Worm (Caenorhabditis elegans): ENCODE results near the gene R144.12.
A peak's percentile ranks its signal among the peaks of the same experiment; 100 is the strongest.

R144.12 gene

DNA sequence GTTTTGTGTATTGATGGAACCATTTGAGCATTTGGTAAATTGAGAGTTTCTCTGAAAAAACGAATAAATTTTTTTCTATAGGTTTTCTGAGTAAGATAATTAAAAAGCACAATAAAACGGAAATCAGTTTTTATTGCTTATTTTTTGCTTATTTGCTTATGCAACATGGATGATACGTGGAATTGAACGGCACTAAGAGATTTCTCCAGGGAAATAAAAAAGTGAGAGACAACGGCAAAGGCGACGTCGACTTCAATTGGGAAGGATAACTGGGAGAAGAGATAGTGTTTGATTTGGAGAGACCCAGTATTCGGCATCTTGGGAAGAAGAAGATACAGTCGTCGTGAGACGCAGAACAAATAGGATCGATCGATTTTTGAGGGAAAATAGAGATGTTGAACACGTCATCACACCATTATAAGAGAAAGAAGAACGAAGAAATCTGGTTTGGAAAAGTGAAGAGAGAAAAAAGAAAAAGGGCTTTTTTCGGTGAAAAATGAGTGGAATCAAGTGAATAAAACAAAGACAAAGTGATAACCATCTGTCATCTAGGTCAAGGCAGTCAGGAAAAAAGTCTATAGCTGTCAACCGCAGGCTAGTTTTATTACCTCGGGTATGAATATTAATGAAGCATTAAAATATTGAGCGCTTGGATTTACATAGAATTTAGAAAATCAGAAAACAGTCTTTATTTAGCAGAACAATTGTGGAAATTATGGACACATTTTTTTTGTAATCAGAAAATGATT is 8.5 kb downstream of the R144.12 start, which contains the start of gene tmem-131:
Gene tmem-131 (minus strand): TSS at position 51 of the 749 bp plus-strand sequence.
- TF ChIP-seq nfyb-1 (GFP tag; IDR thresholded peaks at IDR 0.05) (no peak), F33H1.4 (GFP tag; IDR thresholded peaks at IDR 0.05) (no peak), B0336.3 (GFP tag; IDR thresholded peaks at IDR 0.05) (no peak), ztf-26 (tag; optimal IDR thresholded peaks at IDR 0.05) (no peak), aptf-2 (GFP tag; conservative IDR thresholded peaks at IDR 0.05) (peak; percentile 82), F57A8.1 (GFP tag; optimal IDR thresholded peaks at IDR 0.05) (no peak), hsf-1 (GFP tag; IDR thresholded peaks at IDR 0.05) (no peak), lin-26 (GFP tag; IDR thresholded peaks at IDR 0.05) (no peak), sea-2 (GFP tag; IDR thresholded peaks at IDR 0.05) (no peak), F57C9.4 (tag; optimal IDR thresholded peaks at IDR 0.05) (no peak), hlh-26 (GFP tag; conservative IDR thresholded peaks at IDR 0.05) (no peak), repo-1 (tag; optimal IDR thresholded peaks at IDR 0.05) (no peak), fkh-3 (tag; optimal IDR thresholded peaks at IDR 0.05) (no peak), nhr-90 (tag; optimal IDR thresholded peaks at IDR 0.05) (no peak), K11D2.4 (GFP tag; IDR thresholded peaks at IDR 0.05) (no peak), hmg-1.2 (GFP tag; IDR thresholded peaks at IDR 0.05) (peak; percentile 64), B0035.1 (tag; optimal IDR thresholded peaks at IDR 0.05) (no peak), let-607 (tag; optimal IDR thresholded peaks at IDR 0.05) (peak in 1 of 2 experiments; percentile 43)

DNA sequence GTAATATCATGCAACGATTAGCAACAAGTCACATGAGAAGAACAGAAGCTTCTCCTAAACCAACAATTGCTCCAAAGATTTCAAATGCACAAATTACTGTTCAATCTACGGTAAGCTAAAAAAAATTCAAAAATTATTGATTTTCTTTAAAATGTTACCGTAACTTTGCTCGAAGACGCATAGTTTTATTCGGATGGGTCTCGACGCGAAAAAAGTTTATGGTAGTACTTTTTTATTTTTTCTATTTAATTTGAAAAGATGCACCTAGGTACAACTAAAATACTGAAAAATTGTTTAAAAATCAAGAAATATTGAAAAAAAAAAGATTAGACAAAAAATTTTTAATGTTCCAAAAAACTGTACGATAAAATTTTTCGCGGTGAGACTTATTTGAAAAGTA is 19.1 kb downstream of the R144.12 start:
- TF ChIP-seq F33H1.4 (GFP tag; IDR thresholded peaks at IDR 0.05) (peak; percentile 85), Y79H2A.3 (GFP tag; conservative IDR thresholded peaks at IDR 0.05) (no peak), F55B11.4 (tag; optimal IDR thresholded peaks at IDR 0.05; ENCODE audit: borderline replicate concordance, insufficient read depth) (no peak), B0336.3 (GFP tag; IDR thresholded peaks at IDR 0.05) (no peak), ztf-6 (GFP tag; IDR thresholded peaks at IDR 0.05) (no peak), T26A5.8 (tag; optimal IDR thresholded peaks at IDR 0.05) (no peak), lsl-1 (GFP tag; optimal IDR thresholded peaks at IDR 0.05) (peak; percentile 92), unc-130 (GFP tag; optimal IDR thresholded peaks at IDR 0.05) (no peak), ztf-18 (tag; optimal IDR thresholded peaks at IDR 0.05) (no peak), xnd-1 (tag; optimal IDR thresholded peaks at IDR 0.05) (peak; percentile 81), nfya-2 (GFP tag; IDR thresholded peaks at IDR 0.05) (no peak), nhr-90 (tag; optimal IDR thresholded peaks at IDR 0.05) (no peak), sea-2 (GFP tag; IDR thresholded peaks at IDR 0.05) (no peak), hmg-20 (GFP tag; IDR thresholded peaks at IDR 0.05) (no peak), unc-62 (GFP tag; optimal IDR thresholded peaks at IDR 0.05) (no peak), lin-54 (GFP tag; optimal IDR thresholded peaks at IDR 0.05) (peak; percentile 7), madf-8 (GFP tag; conservative IDR thresholded peaks at IDR 0.05) (peak; percentile 62), rec-8 (tag; optimal IDR thresholded peaks at IDR 0.05) (no peak), ccch-3 (GFP tag; optimal IDR thresholded peaks at IDR 0.05) (no peak), him-1 (tag; optimal IDR thresholded peaks at IDR 0.05) (no peak), aptf-3 (GFP tag; IDR thresholded peaks at IDR 0.05) (no peak), C17E4.6 (GFP tag; IDR thresholded peaks at IDR 0.05) (no peak), F10E7.11 (tag; optimal IDR thresholded peaks at IDR 0.05) (no peak), nfya-1 (tag; optimal IDR thresholded peaks at IDR 0.05; ENCODE audit: borderline replicate concordance, insufficient read depth) (no peak), madf-6 (GFP tag; IDR thresholded peaks at IDR 0.05) (peak; percentile 84), F57C9.4 (tag; optimal IDR thresholded peaks at IDR 0.05) (no peak), ztf-3 (GFP tag; optimal IDR thresholded peaks at IDR 0.05) (no peak), dox-1 (GFP tag; IDR thresholded peaks at IDR 0.05) (no peak), B0261.1 (tag; optimal IDR thresholded peaks at IDR 0.05) (no peak), lsy-27 (tag; optimal IDR thresholded peaks at IDR 0.05; ENCODE audit: borderline replicate concordance, insufficient read depth) (no peak)
